Fruit fly (Drosophila melanogaster) whole organism, embryonic: ENCODE results near the gene mRpL24.

ENCODE experiments used
- Aef1 ChIP-seq: fragments of 200-800 bp; sonication (Bioruptor generic); IDR thresholded peaks from 3 replicates; pipeline ENCODE4 v1.3.6; 2022; ENCODE audit warnings: missing biosample characterization, missing genetic modification characterization
- BtbVII ChIP-seq: fragments of 200-800 bp; sonication (Bioruptor generic); optimal IDR thresholded peaks from 3 replicates; lab custom pipeline; 2017; ENCODE audit warnings: missing biosample characterization, mild to moderate bottlenecking, missing genetic modification characterization
- CG11456 ChIP-seq: fragments of 200-800 bp; sonication (Bioruptor generic); IDR thresholded peaks from 3 replicates; pipeline ENCODE4 v1.3.6; 2022; ENCODE audit warnings: missing biosample characterization, missing genetic modification characterization
- CG11723 ChIP-seq: fragments of 200-800 bp; sonication (Bioruptor generic); optimal IDR thresholded peaks from 2 replicates; lab custom pipeline; 2017; ENCODE audit warnings: missing biosample characterization, mild to moderate bottlenecking, missing genetic modification characterization
- CG13287 ChIP-seq: fragments of 200-800 bp; sonication (Bioruptor generic); IDR thresholded peaks from 2 replicates; pipeline ENCODE4 v1.3.6; 2022; ENCODE audit warnings: missing biosample characterization, missing genetic modification characterization; ENCODE audit not compliant: partially characterized antibody
- CG14050 ChIP-seq: fragments of 200-800 bp; sonication (Bioruptor generic); IDR thresholded peaks from 3 replicates; pipeline ENCODE4 v1.3.6; 2022; ENCODE audit warnings: missing biosample characterization, missing genetic modification characterization
- CG14667 ChIP-seq: fragments of 200-800 bp; sonication (Bioruptor generic); IDR thresholded peaks from 2 replicates; pipeline ENCODE4 v1.3.6; 2022; ENCODE audit warnings: missing biosample characterization, missing genetic modification characterization
- CG16779 ChIP-seq: fragments of 200-800 bp; sonication (Bioruptor generic); IDR thresholded peaks from 2 replicates; pipeline ENCODE4 v1.3.6; 2022; ENCODE audit warnings: missing biosample characterization, missing genetic modification characterization
- CG17912 ChIP-seq: fragments of 200-800 bp; sonication (Bioruptor generic); optimal IDR thresholded peaks from 2 replicates; lab custom pipeline; 2018; ENCODE audit warnings: missing biosample characterization, mild to moderate bottlenecking, missing genetic modification characterization
- CG18599 ChIP-seq: fragments of 200-800 bp; sonication (Bioruptor generic); optimal IDR thresholded peaks from 3 replicates; lab custom pipeline; 2017; ENCODE audit warnings: missing biosample characterization, missing genetic modification characterization, mild to moderate bottlenecking, moderate library complexity, missing genetic modification reagents
- CG18764 ChIP-seq: fragments of 200-800 bp; sonication (Bioruptor generic); optimal IDR thresholded peaks from 3 replicates; lab custom pipeline; 2016; ENCODE audit warnings: missing biosample characterization, missing genetic modification characterization
- CG3163 ChIP-seq: fragments of 200-800 bp; sonication (Bioruptor generic); optimal IDR thresholded peaks from 3 replicates; lab custom pipeline; 2016; ENCODE audit warnings: missing biosample characterization, missing genetic modification characterization
- CG34376 ChIP-seq: fragments of 200-800 bp; sonication (Bioruptor generic); optimal IDR thresholded peaks from 2 replicates; lab custom pipeline; 2018; ENCODE audit warnings: missing biosample characterization, mild to moderate bottlenecking, missing genetic modification characterization
- CG3847 ChIP-seq: fragments of 200-800 bp; sonication (Bioruptor generic); IDR thresholded peaks from 2 replicates; pipeline ENCODE4 v1.3.6; 2022; ENCODE audit warnings: missing biosample characterization, missing genetic modification characterization
- CG4404 ChIP-seq: fragments of 200-800 bp; sonication (Bioruptor generic); IDR thresholded peaks from 2 replicates; pipeline ENCODE4 v1.3.6; 2022; ENCODE audit warnings: missing biosample characterization, missing genetic modification characterization
- CG4854 ChIP-seq: fragments of 200-800 bp; sonication (Bioruptor generic); optimal IDR thresholded peaks from 2 replicates; lab custom pipeline; 2016; ENCODE audit warnings: missing biosample characterization, missing genetic modification characterization, inconsistent platforms
- CG6765 ChIP-seq: fragments of 200-800 bp; sonication (Bioruptor generic); optimal IDR thresholded peaks from 3 replicates; lab custom pipeline; 2017; ENCODE audit warnings: missing biosample characterization, mild to moderate bottlenecking, missing genetic modification characterization
- CG7357 ChIP-seq: fragments of 200-800 bp; sonication (Bioruptor generic); IDR thresholded peaks from 3 replicates; pipeline ENCODE4 v1.3.6; 2022; ENCODE audit warnings: missing biosample characterization, missing genetic modification characterization
- CG7839 ChIP-seq: fragments of 200-800 bp; sonication (Bioruptor generic); optimal IDR thresholded peaks from 3 replicates; lab custom pipeline; 2018; ENCODE audit warnings: missing biosample characterization, mild to moderate bottlenecking, missing genetic modification characterization, moderate library complexity
- CG9932 ChIP-seq: fragments of 200-800 bp; sonication (Bioruptor generic); IDR thresholded peaks from 2 replicates; pipeline ENCODE4 v1.3.6; 2022; ENCODE audit warnings: missing biosample characterization, missing genetic modification characterization
- Chrac-16 ChIP-seq: fragments of 200-800 bp; sonication (Bioruptor generic); optimal IDR thresholded peaks from 3 replicates; lab custom pipeline; 2016; ENCODE audit warnings: missing biosample characterization, missing genetic modification characterization
- D19A ChIP-seq: fragments of 200-800 bp; optimal IDR thresholded peaks from 3 replicates; lab custom pipeline; 2019; ENCODE audit warnings: missing biosample characterization, mild to moderate bottlenecking, missing genetic modification characterization, moderate library complexity
- Deaf1 ChIP-seq: fragments of 200-800 bp; optimal IDR thresholded peaks from 3 replicates; lab custom pipeline; 2019; ENCODE audit warnings: missing biosample characterization, mild to moderate bottlenecking, missing genetic modification characterization, moderate library complexity
- Doc2 ChIP-seq: fragments of 200-800 bp; sonication (Bioruptor generic); IDR thresholded peaks from 2 replicates; pipeline ENCODE4 v1.3.6; 2022; ENCODE audit warnings: missing biosample characterization, missing genetic modification characterization
- Fer1 ChIP-seq: fragments of 200-800 bp; sonication (Bioruptor generic); optimal IDR thresholded peaks from 2 replicates; lab custom pipeline; 2017; ENCODE audit warnings: missing biosample characterization, mild to moderate bottlenecking, missing genetic modification characterization
- Gug ChIP-seq: fragments of 200-800 bp; sonication (Bioruptor generic); IDR thresholded peaks from 4 replicates; pipeline ENCODE4 v1.3.6; 2022; ENCODE audit warnings: missing biosample characterization, missing genetic modification characterization
- H15 ChIP-seq: fragments of 200-800 bp; sonication (Bioruptor generic); IDR thresholded peaks from 3 replicates; pipeline ENCODE4 v1.3.6; 2022; ENCODE audit warnings: missing biosample characterization, missing genetic modification characterization
- HLH4C ChIP-seq: fragments of 200-800 bp; sonication (Bioruptor generic); IDR thresholded peaks from 3 replicates; pipeline ENCODE4 v1.3.6; 2022; ENCODE audit warnings: missing biosample characterization, missing genetic modification characterization; ENCODE audit not compliant: partially characterized antibody
- Hr3 ChIP-seq: fragments of 200-800 bp; sonication (Bioruptor generic); optimal IDR thresholded peaks from 3 replicates; lab custom pipeline; 2016; ENCODE audit warnings: missing biosample characterization, missing genetic modification characterization
- Hr51 ChIP-seq, 2 experiments: fragments of 200-800 bp; sonication (Bioruptor generic); optimal IDR thresholded peaks; 2 replicates in 1 of 2; 3 replicates in 1 of 2; lab custom pipeline; 2016 to 2018; ENCODE audit warnings: missing biosample characterization in 2 of 2, missing genetic modification characterization in 2 of 2, mild to moderate bottlenecking in 1 of 2, moderate library complexity in 1 of 2
- Hr78 ChIP-seq, 2 experiments: fragments of 200-800 bp in 1 of 2; fragments of >200 bp in 1 of 2; sonication (Bioruptor generic) in 1 of 2; optimal IDR thresholded peaks; 2 replicates each; lab custom pipeline; 2017 to 2019; ENCODE audit warnings: missing biosample characterization in 2 of 2, missing genetic modification characterization in 2 of 2, mild to moderate bottlenecking in 1 of 2, moderate library complexity in 1 of 2
- Lpt ChIP-seq: fragments of >200 bp; optimal IDR thresholded peaks from 2 replicates; lab custom pipeline; 2018; ENCODE audit warnings: missing biosample characterization, missing genetic modification characterization
- Med ChIP-seq: fragments of 200-800 bp; sonication (Bioruptor generic); peaks from one replicate; lab custom pipeline; 2016; ENCODE audit warnings: missing biosample characterization, missing genetic modification characterization, mild to moderate bottlenecking, inconsistent platforms, moderate library complexity
- Myb ChIP-seq: fragments of 200-800 bp; sonication (Bioruptor generic); optimal IDR thresholded peaks from 2 replicates; lab custom pipeline; 2016; ENCODE audit warnings: missing biosample characterization, missing genetic modification characterization
- Taf1 ChIP-seq: fragments of 200-800 bp; sonication (Bioruptor generic); IDR thresholded peaks from 2 replicates; pipeline ENCODE4 v1.3.6; 2022; ENCODE audit warnings: missing biosample characterization, missing genetic modification characterization
- al ChIP-seq: fragments of 200-800 bp; sonication (Bioruptor generic); IDR thresholded peaks from 2 replicates; pipeline ENCODE4 v1.3.6; 2022; ENCODE audit warnings: missing biosample characterization, missing genetic modification characterization
- bcd ChIP-seq: fragments of 200-800 bp; sonication (Bioruptor generic); optimal IDR thresholded peaks from 2 replicates; lab custom pipeline; 2017; ENCODE audit warnings: missing biosample characterization, mild to moderate bottlenecking, missing genetic modification characterization
- dati ChIP-seq: fragments of 200-800 bp; sonication (Bioruptor generic); IDR thresholded peaks from 2 replicates; pipeline ENCODE4 v1.3.6; 2022; ENCODE audit warnings: missing biosample characterization, missing genetic modification characterization
- dimm ChIP-seq: fragments of 200-800 bp; sonication (Bioruptor generic); IDR thresholded peaks from 2 replicates; pipeline ENCODE4 v1.3.6; 2022; ENCODE audit warnings: missing biosample characterization, missing genetic modification characterization
- disco-r ChIP-seq: fragments of 200-800 bp; sonication (Bioruptor generic); optimal IDR thresholded peaks from 2 replicates; lab custom pipeline; 2016; ENCODE audit warnings: missing biosample characterization, missing genetic modification characterization
- dmrt11E ChIP-seq: fragments of 200-800 bp; sonication (Bioruptor generic); optimal IDR thresholded peaks from 3 replicates; lab custom pipeline; 2018; ENCODE audit warnings: missing biosample characterization, mild to moderate bottlenecking, missing genetic modification characterization, moderate library complexity
- esg ChIP-seq: fragments of 200-800 bp; sonication (Bioruptor generic); conservative IDR thresholded peaks from 2 replicates; pipeline ENCODE4 v1.3.6; 2022; ENCODE audit warnings: missing biosample characterization, missing genetic modification characterization
- h ChIP-seq: fragments of >200 bp; optimal IDR thresholded peaks from 2 replicates; lab custom pipeline; 2017
- mirr ChIP-seq: fragments of 200-800 bp; sonication (Bioruptor generic); optimal IDR thresholded peaks from 3 replicates; lab custom pipeline; 2018; ENCODE audit warnings: missing biosample characterization, mild to moderate bottlenecking, missing genetic modification characterization
- onecut ChIP-seq: fragments of 200-800 bp; sonication (Bioruptor generic); IDR thresholded peaks from 2 replicates; pipeline ENCODE4 v1.3.6; 2022; ENCODE audit warnings: missing biosample characterization, missing genetic modification characterization
- org-1 ChIP-seq: fragments of 200-800 bp; sonication (Bioruptor generic); optimal IDR thresholded peaks from 2 replicates; lab custom pipeline; 2017; ENCODE audit warnings: missing biosample characterization, missing genetic modification characterization
- prd ChIP-seq, 3 experiments: fragments of >200 bp in 2 of 3; fragments of 200-800 bp in 1 of 3; sonication (Bioruptor generic) in 1 of 3; optimal IDR thresholded peaks in 2 of 3; IDR thresholded peaks in 1 of 3; 2 replicates in 2 of 3; 3 replicates in 1 of 3; pipeline versions ENCODE4 v1.3.6 to Lab custom; 2017 to 2022; ENCODE audit warnings: missing biosample characterization in 1 of 3, missing genetic modification characterization in 1 of 3
- sd ChIP-seq: fragments of 200-800 bp; sonication (Bioruptor generic); optimal IDR thresholded peaks from 3 replicates; lab custom pipeline; 2018; ENCODE audit warnings: missing biosample characterization, mild to moderate bottlenecking, missing genetic modification characterization, moderate library complexity
- sim ChIP-seq: fragments of 200-800 bp; sonication (Bioruptor generic); IDR thresholded peaks from 2 replicates; pipeline ENCODE4 v1.3.6; 2022; ENCODE audit warnings: missing biosample characterization, missing genetic modification characterization
- ttk ChIP-seq: fragments of 200-800 bp; sonication (Bioruptor generic); IDR thresholded peaks from 2 replicates; pipeline ENCODE4 v2.1.2; 2022; ENCODE audit warnings: missing biosample characterization, missing genetic modification characterization
- tx ChIP-seq: fragments of 200-800 bp; sonication (Bioruptor generic); optimal IDR thresholded peaks from 2 replicates; lab custom pipeline; 2016; ENCODE audit warnings: missing biosample characterization, missing genetic modification characterization
- unpg ChIP-seq: fragments of 200-800 bp; sonication (Bioruptor generic); optimal IDR thresholded peaks from 3 replicates; lab custom pipeline; 2018; ENCODE audit warnings: missing biosample characterization, mild to moderate bottlenecking, missing genetic modification characterization, moderate library complexity

mRpL24 gene

dm6 chr2L:4928340-4928739, 16.8 kb downstream of the mRpL24 start (continued):
- TF ChIP-seq dmrt11E (tag; lab: Kevin White, UChicago) (no peak), CG11456 (GFP tag; lab: Robert Waterston, UW) (no peak), Hr3 (no peak), CG14667 (GFP tag; lab: Robert Waterston, UW) (no peak), CG4854 (no peak), CG4404 (GFP tag; lab: Robert Waterston, UW) (no peak), sim (GFP tag; lab: Robert Waterston, UW) (0 out of 2 replicates have a peak, but pooled peaks have one; percentile 25), CG7357 (GFP tag; lab: Robert Waterston, UW) (no peak), D19A (tag; lab: Kevin White, UChicago) (no peak), bcd (GFP tag; lab: Kevin White, UChicago) (no peak), CG3847 (GFP tag; lab: Robert Waterston, UW) (no peak), mirr (GFP tag; lab: Kevin White, UChicago) (no peak), CG17912 (no peak), Hr78 (GFP tag; optimal IDR thresholded peaks at IDR 0.05; lab: Kevin White, UChicago) (no peak), Lpt (GFP tag; lab: Kevin White, UChicago) (no peak), HLH4C (no peak), Med (GFP tag; lab: Kevin White, UChicago) (peak; percentile 26), CG7839 (no peak), BtbVII (GFP tag; lab: Kevin White, UChicago) (no peak), CG18599 (GFP tag; lab: Kevin White, UChicago) (peak; percentile 73), Aef1 (GFP tag; lab: Robert Waterston, UW) (no peak), dimm (GFP tag; lab: Robert Waterston, UW) (no peak), H15 (GFP tag; lab: Robert Waterston, UW) (no peak), Deaf1 (tag; lab: Kevin White, UChicago) (peak; percentile 91), Gug (no peak), CG3163 (no peak), CG34376 (GFP tag; lab: Kevin White, UChicago) (peak; percentile 16), CG11723 (GFP tag; lab: Kevin White, UChicago) (no peak), Taf1 (GFP tag; lab: Robert Waterston, UW) (no peak), unpg (GFP tag; lab: Kevin White, UChicago) (no peak), Hr51 (GFP tag; optimal IDR thresholded peaks at IDR 0.05; lab: Kevin White, UChicago) (no peak), esg (GFP tag; lab: Robert Waterston, UW) (no peak), onecut (GFP tag; lab: Robert Waterston, UW) (no peak), tx (GFP tag; lab: Kevin White, UChicago) (no peak), CG18764 (GFP tag; lab: Kevin White, UChicago) (no peak), CG14050 (no peak), Fer1 (GFP tag; lab: Kevin White, UChicago) (peak; percentile 79), CG9932 (GFP tag; lab: Robert Waterston, UW) (no peak), CG13287 (GFP tag; lab: Robert Waterston, UW) (no peak), prd (optimal IDR thresholded peaks at IDR 0.05; lab: Kevin White, UChicago) (no peak), prd (GFP tag; IDR thresholded peaks at IDR 0.05; lab: Robert Waterston, UW) (no peak), CG16779 (no peak), disco-r (GFP tag; lab: Kevin White, UChicago) (no peak), al (GFP tag; lab: Robert Waterston, UW) (no peak), sd (tag; lab: Kevin White, UChicago) (no peak), ttk (no peak), Doc2 (GFP tag; lab: Robert Waterston, UW) (no peak), Myb (GFP tag; lab: Kevin White, UChicago) (no peak), dati (GFP tag; lab: Robert Waterston, UW) (no peak), h (lab: Kevin White, UChicago) (no peak), CG6765 (GFP tag; lab: Kevin White, UChicago) (peak; percentile 58), Chrac-16 (GFP tag; lab: Kevin White, UChicago) (no peak), org-1 (GFP tag; lab: Kevin White, UChicago) (no peak)
